Worm (Caenorhabditis elegans) whole organism, young adult: Measurements from ENCODE around the gene F59B2.8.
A peak's percentile ranks its signal among the peaks of the same experiment; 100 is the strongest.

ENCODE experiments used
- B0019.2 ChIP-seq: fragments of 200-800 bp; sonication (Bioruptor generic); conservative IDR thresholded peaks from 2 replicates; pipeline ENCODE4 v1.3.6; 2022; ENCODE audit warnings: missing genetic modification reagents, missing genetic modification characterization, missing compliant biosample characterization
- B0336.3 ChIP-seq: fragments of 200-800 bp; sonication (Bioruptor generic); IDR thresholded peaks from 2 replicates; pipeline ENCODE4 v1.3.6; 2022; ENCODE audit warnings: missing genetic modification characterization, missing compliant biosample characterization
- C17E4.6 ChIP-seq: fragments of 200-800 bp; sonication (Bioruptor generic); IDR thresholded peaks from 2 replicates; pipeline ENCODE4 v1.3.6; 2022; ENCODE audit warnings: missing genetic modification reagents, missing genetic modification characterization, missing compliant biosample characterization
- F23B12.7 ChIP-seq: sonication (generic microtip); optimal IDR thresholded peaks from 2 replicates; lab custom pipeline; 2017; ENCODE audit warnings: missing genetic modification characterization, mild to moderate bottlenecking, missing compliant biosample characterization, antibody characterized with exemption, moderate library complexity; ENCODE audit not compliant: insufficient read depth
- F37B4.10 ChIP-seq: fragments of 200-800 bp; sonication (Bioruptor generic); IDR thresholded peaks from 2 replicates; pipeline ENCODE4 v1.3.6; 2022; ENCODE audit warnings: missing genetic modification characterization, missing compliant biosample characterization
- F52B5.7 ChIP-seq: sonication (generic microtip); optimal IDR thresholded peaks from 2 replicates; lab custom pipeline; 2016; ENCODE audit warnings: mild to moderate bottlenecking, missing genetic modification characterization, missing compliant biosample characterization
- K12H6.12 ChIP-seq: fragments of 200-800 bp; sonication (Bioruptor generic); optimal IDR thresholded peaks from 2 replicates; lab custom pipeline; 2018; ENCODE audit warnings: mild to moderate bottlenecking, missing genetic modification characterization, missing compliant biosample characterization
- Y53F4B.3 ChIP-seq: fragments of 200-800 bp; sonication (Bioruptor generic); IDR thresholded peaks from 2 replicates; pipeline ENCODE4 v1.3.6; 2022; ENCODE audit warnings: missing genetic modification reagents, missing genetic modification characterization, missing compliant biosample characterization
- Y53G8AR.9 ChIP-seq: fragments of 200-800 bp; sonication (Bioruptor generic); conservative IDR thresholded peaks from 2 replicates; pipeline ENCODE4 v1.3.6; 2022; ENCODE audit warnings: missing genetic modification reagents, missing genetic modification characterization, missing compliant biosample characterization
- Y79H2A.3 ChIP-seq: fragments of 200-800 bp; sonication (Bioruptor generic); conservative IDR thresholded peaks from 2 replicates; pipeline ENCODE4 v1.3.6; 2022; ENCODE audit warnings: missing genetic modification reagents, missing genetic modification characterization, missing compliant biosample characterization
- akir-1 ChIP-seq: fragments of 200-800 bp; sonication (Bioruptor generic); optimal IDR thresholded peaks from 2 replicates; lab custom pipeline; 2018; ENCODE audit warnings: mild to moderate bottlenecking, missing genetic modification characterization, moderate library complexity, missing compliant biosample characterization
- ama-1 ChIP-seq, 3 experiments: fragments of 150-350 bp in 1 of 3; sonication (generic microtip) in 2 of 3; optimal IDR thresholded peaks; 2 replicates each; lab custom pipeline; 2014 to 2018; ENCODE audit warnings: missing biosample characterization in 2 of 3, missing genetic modification characterization in 2 of 3, missing genetic modification reagents in 2 of 3
- attf-3 ChIP-seq: fragments of 200-800 bp; sonication (Bioruptor generic); conservative IDR thresholded peaks from 2 replicates; pipeline ENCODE4 v1.3.6; 2022; ENCODE audit warnings: missing genetic modification reagents, missing genetic modification characterization, missing compliant biosample characterization
- attf-5 ChIP-seq: fragments of 200-800 bp; sonication (Bioruptor generic); optimal IDR thresholded peaks from 2 replicates; lab custom pipeline; 2018; ENCODE audit warnings: mild to moderate bottlenecking, missing genetic modification characterization, missing compliant biosample characterization
- attf-6 ChIP-seq: fragments of 200-800 bp; sonication (Bioruptor generic); IDR thresholded peaks from 2 replicates; pipeline ENCODE4 v1.3.6; 2022; ENCODE audit warnings: missing genetic modification reagents, missing genetic modification characterization, missing compliant biosample characterization
- bed-1 ChIP-seq: fragments of 200-800 bp; sonication (Bioruptor generic); IDR thresholded peaks from 2 replicates; pipeline ENCODE4 v1.3.6; 2022; ENCODE audit warnings: missing genetic modification reagents, missing genetic modification characterization, missing compliant biosample characterization
- bed-2 ChIP-seq: fragments of 200-800 bp; sonication (Bioruptor generic); IDR thresholded peaks from 2 replicates; pipeline ENCODE4 v1.3.6; 2022; ENCODE audit warnings: missing genetic modification reagents, missing genetic modification characterization, missing compliant biosample characterization
- cebp-2 ChIP-seq: fragments of 200-800 bp; sonication (Bioruptor generic); IDR thresholded peaks from 2 replicates; pipeline ENCODE4 v1.3.6; 2022; ENCODE audit warnings: missing genetic modification characterization, missing compliant biosample characterization
- ceh-27 ChIP-seq: fragments of 200-800 bp; sonication (Bioruptor generic); optimal IDR thresholded peaks from 2 replicates; lab custom pipeline; 2018; ENCODE audit warnings: mild to moderate bottlenecking, missing genetic modification characterization, moderate library complexity, missing compliant biosample characterization
- ceh-58 ChIP-seq: fragments of 200-800 bp; sonication (Bioruptor generic); IDR thresholded peaks from 2 replicates; pipeline ENCODE4 v1.3.6; 2022; ENCODE audit warnings: missing genetic modification characterization, missing compliant biosample characterization
- ceh-79 ChIP-seq: sonication (generic microtip); optimal IDR thresholded peaks from 2 replicates; lab custom pipeline; 2017; ENCODE audit warnings: mild to moderate bottlenecking, missing genetic modification characterization, missing compliant biosample characterization
- die-1 ChIP-seq: sonication (generic microtip); optimal IDR thresholded peaks from 2 replicates; lab custom pipeline; 2016; ENCODE audit warnings: missing genotype, mild to moderate bottlenecking, missing genetic modification characterization, missing compliant biosample characterization
- dpff-1 ChIP-seq: sonication (generic microtip); optimal IDR thresholded peaks from 2 replicates; lab custom pipeline; 2017; ENCODE audit warnings: mild to moderate bottlenecking, missing genetic modification characterization, missing compliant biosample characterization
- egl-44 ChIP-seq: fragments of 200-800 bp; sonication (Bioruptor generic); IDR thresholded peaks from 2 replicates; pipeline ENCODE4 v1.3.6; 2022; ENCODE audit warnings: missing genetic modification reagents, missing genetic modification characterization, missing compliant biosample characterization
- egrh-3 ChIP-seq: fragments of 200-800 bp; sonication (Bioruptor generic); IDR thresholded peaks from 2 replicates; pipeline ENCODE4 v1.3.6; 2022; ENCODE audit warnings: missing genetic modification reagents, missing genetic modification characterization, missing compliant biosample characterization
- ets-4 ChIP-seq: fragments of 200-800 bp; sonication (Bioruptor generic); optimal IDR thresholded peaks from 2 replicates; lab custom pipeline; 2018; ENCODE audit warnings: mild to moderate bottlenecking, missing genetic modification characterization, missing compliant biosample characterization
- fkh-3 ChIP-seq: sonication (generic microtip); optimal IDR thresholded peaks from 2 replicates; lab custom pipeline; 2016; ENCODE audit warnings: mild to moderate bottlenecking, missing genetic modification characterization, missing compliant biosample characterization
- hlh-26 ChIP-seq: fragments of 200-800 bp; sonication (Bioruptor generic); conservative IDR thresholded peaks from 2 replicates; pipeline ENCODE4 v1.3.6; 2022; ENCODE audit warnings: missing genetic modification reagents, missing genetic modification characterization, missing compliant biosample characterization
- hsf-1 ChIP-seq: fragments of 200-800 bp; sonication (Bioruptor generic); IDR thresholded peaks from 2 replicates; pipeline ENCODE4 v1.3.6; 2022; ENCODE audit warnings: missing genetic modification reagents, missing genetic modification characterization, missing compliant biosample characterization
- lin-26 ChIP-seq: fragments of 200-800 bp; sonication (Bioruptor generic); IDR thresholded peaks from 2 replicates; pipeline ENCODE4 v1.3.6; 2022; ENCODE audit warnings: missing genetic modification reagents, missing genetic modification characterization, missing compliant biosample characterization
- lir-1 ChIP-seq: fragments of 200-800 bp; sonication (Bioruptor generic); conservative IDR thresholded peaks from 2 replicates; pipeline ENCODE4 v1.3.6; 2022; ENCODE audit warnings: missing genetic modification reagents, missing genetic modification characterization, missing compliant biosample characterization
- lsl-1 ChIP-seq: fragments of 200-800 bp; sonication (Bioruptor generic); optimal IDR thresholded peaks from 2 replicates; lab custom pipeline; 2018; ENCODE audit warnings: mild to moderate bottlenecking, missing genetic modification characterization, moderate library complexity, missing compliant biosample characterization
- lsy-27 ChIP-seq: sonication (generic microtip); optimal IDR thresholded peaks from 2 replicates; lab custom pipeline; 2017; ENCODE audit warnings: missing genetic modification characterization, mild to moderate bottlenecking, missing compliant biosample characterization, antibody characterized with exemption, missing genotype, borderline replicate concordance; ENCODE audit not compliant: insufficient read depth
- nfya-1 ChIP-seq: sonication (generic microtip); optimal IDR thresholded peaks from 2 replicates; lab custom pipeline; 2017; ENCODE audit warnings: antibody characterized with exemption, missing compliant biosample characterization, missing genetic modification characterization, borderline replicate concordance; ENCODE audit not compliant: insufficient read depth
- nhr-120 ChIP-seq: fragments of 200-800 bp; sonication (Bioruptor generic); IDR thresholded peaks from 2 replicates; pipeline ENCODE4 v1.3.6; 2022; ENCODE audit warnings: missing genetic modification characterization, missing compliant biosample characterization
- nhr-80 ChIP-seq: sonication (generic microtip); optimal IDR thresholded peaks from 2 replicates; lab custom pipeline; 2016; ENCODE audit warnings: missing genetic modification characterization, missing compliant biosample characterization
- repo-1 ChIP-seq: sonication (generic microtip); optimal IDR thresholded peaks from 2 replicates; lab custom pipeline; 2017; ENCODE audit warnings: mild to moderate bottlenecking, missing genetic modification characterization, missing compliant biosample characterization
- snpc-1.1 ChIP-seq: sonication (generic microtip); optimal IDR thresholded peaks from 2 replicates; lab custom pipeline; 2017; ENCODE audit warnings: missing genetic modification characterization, mild to moderate bottlenecking, missing compliant biosample characterization, antibody characterized with exemption, moderate library complexity, missing genotype, missing genetic modification reagents; ENCODE audit not compliant: insufficient read depth
- snpc-1.3 ChIP-seq: sonication (generic microtip); optimal IDR thresholded peaks from 2 replicates; lab custom pipeline; 2017; ENCODE audit warnings: missing genetic modification characterization, mild to moderate bottlenecking, missing compliant biosample characterization, antibody characterized with exemption, moderate library complexity, missing genotype, missing genetic modification reagents; ENCODE audit not compliant: insufficient read depth
- snpc-3.4 ChIP-seq: sonication (generic microtip); optimal IDR thresholded peaks from 2 replicates; lab custom pipeline; 2017; ENCODE audit warnings: missing genetic modification characterization, mild to moderate bottlenecking, missing compliant biosample characterization, antibody characterized with exemption, moderate library complexity, missing genotype, missing genetic modification reagents
- somi-1 ChIP-seq: fragments of 200-800 bp; sonication (Bioruptor generic); optimal IDR thresholded peaks from 2 replicates; lab custom pipeline; 2018; ENCODE audit warnings: mild to moderate bottlenecking, missing genetic modification characterization, missing compliant biosample characterization
- tlf-1 ChIP-seq: fragments of 200-800 bp; sonication (Bioruptor generic); optimal IDR thresholded peaks from 2 replicates; lab custom pipeline; 2018; ENCODE audit warnings: mild to moderate bottlenecking, missing genetic modification characterization, missing compliant biosample characterization
- unc-130 ChIP-seq: sonication (generic microtip); optimal IDR thresholded peaks from 2 replicates; lab custom pipeline; 2016; ENCODE audit warnings: missing genetic modification reagents, missing genetic modification characterization, missing compliant biosample characterization
- unc-62 ChIP-seq: fragments of 150-350 bp; optimal IDR thresholded peaks from 2 replicates; lab custom pipeline; 2014; ENCODE audit warnings: missing biosample characterization, missing genetic modification reagents, missing genetic modification characterization
- zfh-2 ChIP-seq: fragments of 200-800 bp; sonication (Bioruptor generic); conservative IDR thresholded peaks from 2 replicates; pipeline ENCODE4 v1.3.6; 2022; ENCODE audit warnings: missing genetic modification reagents, missing genetic modification characterization, missing compliant biosample characterization
- ztf-18 ChIP-seq: sonication (generic microtip); optimal IDR thresholded peaks from 2 replicates; lab custom pipeline; 2016; ENCODE audit warnings: missing genotype, mild to moderate bottlenecking, missing genetic modification characterization, missing compliant biosample characterization
- ztf-22 ChIP-seq: fragments of 200-800 bp; sonication (Bioruptor generic); optimal IDR thresholded peaks from 2 replicates; lab custom pipeline; 2018; ENCODE audit warnings: mild to moderate bottlenecking, missing genetic modification characterization, moderate library complexity, missing compliant biosample characterization
- ztf-28 ChIP-seq: fragments of 200-800 bp; sonication (Bioruptor generic); IDR thresholded peaks from 2 replicates; pipeline ENCODE4 v1.3.6; 2022; ENCODE audit warnings: missing genetic modification reagents, missing genetic modification characterization, missing compliant biosample characterization
- ztf-3 ChIP-seq: fragments of 200-800 bp; sonication (Bioruptor generic); optimal IDR thresholded peaks from 2 replicates; lab custom pipeline; 2018; ENCODE audit warnings: mild to moderate bottlenecking, missing genetic modification characterization, missing compliant biosample characterization

F59B2.8 gene

DNA sequence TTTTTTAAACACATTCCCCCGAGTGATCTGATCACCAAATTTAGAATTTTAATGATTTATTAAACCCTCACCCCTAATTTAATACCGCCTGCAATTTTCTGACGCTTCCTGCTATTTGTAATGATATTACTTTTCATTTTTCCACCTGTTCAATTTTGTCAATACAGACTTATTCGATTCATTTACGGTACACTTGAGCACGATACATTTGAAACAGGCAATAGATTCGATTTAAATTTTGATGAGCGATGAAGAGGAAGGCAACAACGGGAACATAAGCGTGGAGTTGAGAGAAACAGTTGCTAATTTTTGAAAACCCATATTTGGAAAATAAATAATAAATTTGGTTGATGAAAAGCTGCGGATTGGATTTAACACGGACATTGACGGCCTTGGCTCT, 5.3 kb downstream of the F59B2.8 start (continued):
- no peak for TF ChIP-seq snpc-1.3
- TF ChIP-seq attf-6, result no peak
- TF ChIP-seq ceh-79 (tag; lab: Kevin White, UChicago), result no peak
- no peak for TF ChIP-seq somi-1
- no peak for TF ChIP-seq nhr-120 (GFP tag; lab: Robert Waterston, UW)
- peak; percentile 5; the same call in 1 of the 2 replicates for TF ChIP-seq hsf-1 (GFP tag; lab: Robert Waterston, UW)
- no peak for TF ChIP-seq F23B12.7 (tag; lab: Kevin White, UChicago)
- TF ChIP-seq lin-26 (GFP tag; lab: Robert Waterston, UW), result no peak
- peak; percentile 9 for TF ChIP-seq F52B5.7 (tag; lab: Kevin White, UChicago)
- no peak for TF ChIP-seq zfh-2
- no peak for TF ChIP-seq ceh-27 (GFP tag; lab: Kevin White, UChicago)
- no peak for TF ChIP-seq akir-1
- TF ChIP-seq tlf-1, result peak; percentile 20
- no peak for TF ChIP-seq fkh-3
- TF ChIP-seq nhr-80 (tag; lab: Kevin White, UChicago), result no peak
- no peak for TF ChIP-seq bed-1
- no peak for TF ChIP-seq snpc-1.1
- no peak for TF ChIP-seq unc-62 (GFP tag; lab: Kevin White, UChicago)
- 0 out of 2 replicates have a peak, but pooled peaks have one; percentile 47 for TF ChIP-seq Y53G8AR.9 (GFP tag; lab: Robert Waterston, UW)
- no peak for TF ChIP-seq ztf-18 (tag; lab: Kevin White, UChicago)
- TF ChIP-seq ztf-3 (GFP tag; lab: Kevin White, UChicago), result no peak
- no peak for TF ChIP-seq nfya-1 (tag; lab: Kevin White, UChicago)
- no peak for TF ChIP-seq ztf-22 (GFP tag; lab: Kevin White, UChicago)
- no peak for TF ChIP-seq egrh-3 (GFP tag; lab: Robert Waterston, UW)
- no peak for TF ChIP-seq lir-1 (GFP tag; lab: Robert Waterston, UW)
- TF ChIP-seq B0019.2, result no peak
- TF ChIP-seq attf-5 (GFP tag; lab: Kevin White, UChicago), result no peak
- TF ChIP-seq B0336.3, result peak; percentile 59; the same call in 1 of the 2 replicates
- TF ChIP-seq ztf-28 (GFP tag; lab: Robert Waterston, UW), result no peak
- TF ChIP-seq die-1 (tag; lab: Kevin White, UChicago), result peak; percentile 12
- peak; percentile 63; the same call in 1 of the 2 replicates for TF ChIP-seq Y79H2A.3 (GFP tag; lab: Robert Waterston, UW)
- no peak for TF ChIP-seq repo-1
- TF ChIP-seq bed-2 (GFP tag; lab: Robert Waterston, UW), result no peak
- no peak for TF ChIP-seq Y53F4B.3
- no peak for TF ChIP-seq ama-1 (optimal IDR thresholded peaks at IDR 0.05; lab: Kevin White, UChicago)
- peak in 1 of 2 experiments; percentile 44 for TF ChIP-seq ama-1 (GFP tag; optimal IDR thresholded peaks at IDR 0.05; lab: Kevin White, UChicago)
- no peak for TF ChIP-seq lsy-27 (tag; lab: Kevin White, UChicago)
- TF ChIP-seq cebp-2, result no peak
- no peak for TF ChIP-seq dpff-1 (tag; lab: Kevin White, UChicago)

DNA sequence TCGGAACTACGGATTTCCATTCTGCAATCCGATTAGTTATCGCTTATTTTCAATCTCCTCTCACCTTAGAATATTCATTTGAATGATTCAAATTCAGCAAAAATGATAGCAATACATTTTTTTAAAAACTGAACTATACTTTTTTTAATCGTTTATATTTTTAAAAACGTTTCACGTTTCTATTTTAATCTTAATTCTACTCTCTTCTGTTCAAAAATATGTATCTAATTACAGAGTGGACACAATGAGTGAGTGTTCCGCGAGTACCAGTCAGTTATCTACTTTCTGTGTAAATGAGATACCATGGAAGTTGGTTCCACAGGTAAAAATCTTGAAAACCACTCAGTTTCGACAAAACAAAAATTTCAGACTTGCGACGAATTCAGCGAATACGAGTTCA, 7.5 kb downstream of the F59B2.8 start, which contains the start of the genes F59B2.15 and zif-1:
F59B2.15 (minus strand) TSS at position 101 of the 400 bp plus-strand sequence.
zif-1 (plus strand) TSS at position 235 of the 400 bp plus-strand sequence.
- TF ChIP-seq attf-5 (GFP tag; lab: Kevin White, UChicago) (no peak), hlh-26 (GFP tag; lab: Robert Waterston, UW) (no peak), ets-4 (no peak), ama-1 (optimal IDR thresholded peaks at IDR 0.05; lab: Kevin White, UChicago) (no peak), ama-1 (GFP tag; optimal IDR thresholded peaks at IDR 0.05; lab: Kevin White, UChicago) (no peak), ceh-58 (GFP tag; lab: Robert Waterston, UW) (no peak), bed-2 (GFP tag; lab: Robert Waterston, UW) (no peak), attf-3 (GFP tag; lab: Robert Waterston, UW) (no peak), unc-130 (GFP tag; lab: Kevin White, UChicago) (no peak), C17E4.6 (GFP tag; lab: Robert Waterston, UW) (no peak), F23B12.7 (tag; lab: Kevin White, UChicago) (no peak), Y53F4B.3 (no peak), egl-44 (no peak), K12H6.12 (tag; lab: Kevin White, UChicago) (no peak), snpc-3.4 (tag; lab: Kevin White, UChicago) (no peak), snpc-1.3 (no peak), lsl-1 (GFP tag; lab: Kevin White, UChicago) (no peak), F37B4.10 (no peak)
